Worm (Caenorhabditis elegans) whole organism, L1 larva: Measurements from ENCODE around the gene ptr-6.

Experiments
- egl-27 ChIP-seq, 2 experiments: fragments of 150-350 bp in 1 of 2; sonication (generic microtip); optimal IDR thresholded peaks; 3 replicates each; lab custom pipeline; 2017 to 2018; ENCODE audit warnings: missing biosample characterization in 2 of 2, missing genetic modification characterization in 2 of 2, missing genetic modification reagents in 2 of 2
- fkh-10 ChIP-seq: sonication (generic microtip); optimal IDR thresholded peaks from 2 replicates; lab custom pipeline; 2017; ENCODE audit warnings: missing biosample characterization, missing genetic modification reagents, missing genetic modification characterization
- unc-62 ChIP-seq: fragments of 150-350 bp; optimal IDR thresholded peaks from 2 replicates; lab custom pipeline; 2014; ENCODE audit warnings: missing biosample characterization, missing genetic modification reagents, missing genetic modification characterization
- ztf-11 ChIP-seq, 2 experiments: sonication (generic microtip); optimal IDR thresholded peaks; 2 replicates each; lab custom pipeline; 2016 to 2017; ENCODE audit warnings: missing genetic modification characterization in 2 of 2, missing biosample characterization in 1 of 2, missing compliant biosample characterization in 1 of 2

ce11 chrII:5238366-5238765 is 8.3 kb downstream of the ptr-6 start, which contains the start of gene pho-4:
- TF ChIP-seq unc-62 (GFP tag; lab: Kevin White, UChicago) (no peak), fkh-10 (GFP tag; lab: Kevin White, UChicago) (no peak), ztf-11 (tag; optimal IDR thresholded peaks at IDR 0.05; lab: Kevin White, UChicago) (no peak), egl-27 (tag; optimal IDR thresholded peaks at IDR 0.05; lab: Kevin White, UChicago) (no peak)
